Fruit fly (Drosophila melanogaster): ENCODE data around the gene gukh.

- TF ChIP-seq Blimp-1 (GFP tag; optimal IDR thresholded peaks at IDR 0.05) (no peak), CG3919 (GFP tag; optimal IDR thresholded peaks at IDR 0.05) (no peak), eg (GFP tag; IDR thresholded peaks at IDR 0.05) (no peak), CG3032 (tag; optimal IDR thresholded peaks at IDR 0.05) (no peak), fd59A (GFP tag; optimal IDR thresholded peaks at IDR 0.05) (no peak), CG6792 (GFP tag; optimal IDR thresholded peaks at IDR 0.05) (no peak), CG6808 (GFP tag; optimal IDR thresholded peaks at IDR 0.05) (no peak), CG31627 (GFP tag; optimal IDR thresholded peaks at IDR 0.05) (no peak), CG1621 (tag; optimal IDR thresholded peaks at IDR 0.05) (no peak), CG32006 (GFP tag; optimal IDR thresholded peaks at IDR 0.05) (no peak), dac (GFP tag; optimal IDR thresholded peaks at IDR 0.05) (no peak), dsx (GFP tag; optimal IDR thresholded peaks at IDR 0.05; ENCODE audit: poor library complexity, severe bottlenecking) (no peak), CG16779 (tag; optimal IDR thresholded peaks at IDR 0.05) (no peak)
Measured at dm6 chr3R:19001701-19002100, 17.9 kb downstream of the gukh start.

Measured in whole organism, prepupa.